Worm (Caenorhabditis elegans) whole organism, L4 larva: ENCODE measurements around the gene sqt-1.

Experiments used
- D1046.2 ChIP-seq: fragments of 200-800 bp; sonication (Bioruptor generic); IDR thresholded peaks from 2 replicates; pipeline ENCODE4 v1.3.6; 2022; ENCODE audit warnings: missing genetic modification characterization, missing compliant biosample characterization
- R02D3.7 ChIP-seq: fragments of 150-350 bp; sonication (generic microtip); optimal IDR thresholded peaks from 3 replicates; lab custom pipeline; 2014; ENCODE audit warnings: missing biosample characterization, missing genetic modification characterization
- Y105C5A.15 ChIP-seq: fragments of 200-800 bp; sonication (Bioruptor generic); IDR thresholded peaks from 2 replicates; pipeline ENCODE4 v1.3.6; 2022; ENCODE audit warnings: missing genetic modification characterization, missing compliant biosample characterization
- Y48G9A.11 ChIP-seq: fragments of 200-800 bp; sonication (Bioruptor generic); IDR thresholded peaks from 2 replicates; pipeline ENCODE4 v1.3.6; 2022; ENCODE audit warnings: missing genetic modification reagents, missing genetic modification characterization, missing compliant biosample characterization
- Y75B8A.6 ChIP-seq: fragments of 200-800 bp; sonication (Bioruptor generic); IDR thresholded peaks from 2 replicates; pipeline ENCODE4 v1.3.6; 2022; ENCODE audit warnings: missing genetic modification reagents, missing genetic modification characterization, missing compliant biosample characterization
- ZK337.2 ChIP-seq: fragments of 200-800 bp; sonication (Bioruptor generic); IDR thresholded peaks from 2 replicates; pipeline ENCODE4 v1.3.6; 2022; ENCODE audit warnings: missing genetic modification reagents, missing genetic modification characterization, missing compliant biosample characterization
- aha-1 ChIP-seq: fragments of 150-350 bp; peaks from one replicate; lab custom pipeline; 2014; ENCODE audit warnings: missing biosample characterization, missing genetic modification characterization
- arid-1 ChIP-seq: fragments of 200-800 bp; sonication (Bioruptor generic); conservative IDR thresholded peaks from 2 replicates; pipeline ENCODE4 v1.3.6; 2022; ENCODE audit warnings: missing genetic modification reagents, missing genetic modification characterization, missing compliant biosample characterization
- attf-4 ChIP-seq: sonication (generic microtip); optimal IDR thresholded peaks from 3 replicates; lab custom pipeline; 2017; ENCODE audit warnings: missing biosample characterization, missing genetic modification characterization
- ceh-28 ChIP-seq: fragments of 150-350 bp; optimal IDR thresholded peaks from 2 replicates; lab custom pipeline; 2014; ENCODE audit warnings: missing biosample characterization, missing genetic modification reagents, missing genetic modification characterization
- ceh-32 ChIP-seq: sonication (generic microtip); optimal IDR thresholded peaks from 2 replicates; lab custom pipeline; 2016; ENCODE audit warnings: mild to moderate bottlenecking, missing genetic modification characterization, missing compliant biosample characterization; ENCODE audit not compliant: poor library complexity
- ceh-62 ChIP-seq: sonication (generic microtip); optimal IDR thresholded peaks from 2 replicates; lab custom pipeline; 2017; ENCODE audit warnings: missing biosample characterization, missing genetic modification characterization
- ces-1 ChIP-seq: fragments of 150-350 bp; sonication (generic microtip); optimal IDR thresholded peaks from 4 replicates; lab custom pipeline; 2014; ENCODE audit warnings: missing biosample characterization, missing genetic modification reagents, missing genetic modification characterization
- ctbp-1 ChIP-seq: fragments of 200-800 bp; sonication (Bioruptor generic); IDR thresholded peaks from 2 replicates; pipeline ENCODE4 v1.3.6; 2022; ENCODE audit warnings: missing genetic modification reagents, missing genetic modification characterization, missing compliant biosample characterization
- daf-12 ChIP-seq: fragments of 150-350 bp; optimal IDR thresholded peaks from 2 replicates; lab custom pipeline; 2014; ENCODE audit warnings: missing biosample characterization, missing genetic modification reagents, missing genetic modification characterization
- daf-16 ChIP-seq, 3 experiments: sonication (generic microtip); optimal IDR thresholded peaks; 2 replicates each; lab custom pipeline; 2016 to 2017; ENCODE audit warnings: missing genetic modification characterization in 3 of 3, missing genetic modification reagents in 3 of 3, mild to moderate bottlenecking in 2 of 3, missing compliant biosample characterization in 2 of 3, missing biosample characterization in 1 of 3, moderate library complexity in 1 of 3
- daf-19 ChIP-seq: fragments of 200-800 bp; sonication (Bioruptor generic); conservative IDR thresholded peaks from 2 replicates; pipeline ENCODE4 v1.3.6; 2022; ENCODE audit warnings: missing genetic modification characterization, missing compliant biosample characterization
- daf-8 ChIP-seq: fragments of 200-800 bp; sonication (Bioruptor generic); IDR thresholded peaks from 2 replicates; pipeline ENCODE4 v1.3.6; 2022; ENCODE audit warnings: missing genetic modification characterization, missing compliant biosample characterization
- dmd-6 ChIP-seq: fragments of 200-800 bp; sonication (Bioruptor generic); IDR thresholded peaks from 2 replicates; pipeline ENCODE4 v1.3.6; 2022; ENCODE audit warnings: missing genetic modification reagents, missing genetic modification characterization, missing compliant biosample characterization
- dmd-8 ChIP-seq: fragments of 200-800 bp; sonication (Bioruptor generic); IDR thresholded peaks from 2 replicates; pipeline ENCODE4 v1.3.6; 2022; ENCODE audit warnings: missing genetic modification characterization, missing compliant biosample characterization
- dmd-9 ChIP-seq: fragments of 200-800 bp; sonication (Bioruptor generic); IDR thresholded peaks from 2 replicates; pipeline ENCODE4 v1.3.6; 2022; ENCODE audit warnings: missing genetic modification reagents, missing genetic modification characterization, missing compliant biosample characterization
- dpl-1 ChIP-seq: fragments of 150-350 bp; optimal IDR thresholded peaks from 2 replicates; lab custom pipeline; 2014; ENCODE audit warnings: missing biosample characterization, missing genetic modification reagents, missing genetic modification characterization
- duxl-1 ChIP-seq: sonication (generic microtip); optimal IDR thresholded peaks from 2 replicates; lab custom pipeline; 2016; ENCODE audit warnings: mild to moderate bottlenecking, missing genetic modification characterization, moderate library complexity, missing compliant biosample characterization; ENCODE audit not compliant: poor library complexity
- dve-1 ChIP-seq: sonication (generic microtip); optimal IDR thresholded peaks from 2 replicates; lab custom pipeline; 2017; ENCODE audit warnings: antibody characterized with exemption, mild to moderate bottlenecking, missing genetic modification characterization, missing compliant biosample characterization; ENCODE audit not compliant: insufficient read depth
- fos-1 ChIP-seq: fragments of 150-350 bp; optimal IDR thresholded peaks from 2 replicates; lab custom pipeline; 2014; ENCODE audit warnings: missing biosample characterization, missing genetic modification characterization
- hif-1 ChIP-seq, 2 experiments: sonication (generic microtip); optimal IDR thresholded peaks; 2 replicates each; lab custom pipeline; 2016 to 2017; ENCODE audit warnings: missing compliant biosample characterization in 2 of 2, missing genetic modification characterization in 2 of 2, missing genetic modification reagents in 2 of 2, missing genotype in 2 of 2, mild to moderate bottlenecking in 1 of 2
- hlh-11 ChIP-seq: fragments of 200-800 bp; sonication (Bioruptor generic); optimal IDR thresholded peaks from 2 replicates; lab custom pipeline; 2018; ENCODE audit warnings: mild to moderate bottlenecking, missing genetic modification characterization, missing compliant biosample characterization
- hlh-30 ChIP-seq: sonication (generic microtip); optimal IDR thresholded peaks from 2 replicates; lab custom pipeline; 2017; ENCODE audit warnings: antibody characterized with exemption, mild to moderate bottlenecking, missing genetic modification characterization, missing compliant biosample characterization; ENCODE audit not compliant: insufficient read depth
- lin-15B ChIP-seq: fragments of 150-350 bp; sonication (generic microtip); optimal IDR thresholded peaks from 3 replicates; lab custom pipeline; 2014; ENCODE audit warnings: missing biosample characterization, missing genetic modification characterization
- lin-38 ChIP-seq: fragments of 200-800 bp; sonication (Bioruptor generic); IDR thresholded peaks from 2 replicates; pipeline ENCODE4 v1.3.6; 2022; ENCODE audit warnings: missing genetic modification reagents, missing genetic modification characterization, missing compliant biosample characterization
- lsy-2 ChIP-seq, 2 experiments: fragments of 150-350 bp in 1 of 2; sonication (generic microtip) in 1 of 2; optimal IDR thresholded peaks; 2 replicates each; lab custom pipeline; 2014 to 2017; ENCODE audit warnings: missing biosample characterization in 2 of 2, missing genetic modification characterization in 2 of 2
- madf-9 ChIP-seq: fragments of 200-800 bp; sonication (Bioruptor generic); conservative IDR thresholded peaks from 2 replicates; pipeline ENCODE4 v1.3.6; 2022; ENCODE audit warnings: missing genetic modification reagents, missing genetic modification characterization, missing compliant biosample characterization
- mdl-1 ChIP-seq, 2 experiments: fragments of 150-350 bp in 1 of 2; sonication (generic microtip) in 1 of 2; optimal IDR thresholded peaks; 2 replicates each; lab custom pipeline; 2014 to 2017; ENCODE audit warnings: missing biosample characterization in 2 of 2, missing genetic modification characterization in 2 of 2
- mep-1 ChIP-seq: fragments of 150-350 bp; sonication (generic microtip); optimal IDR thresholded peaks from 3 replicates; lab custom pipeline; 2014; ENCODE audit warnings: missing biosample characterization, missing genetic modification characterization
- mes-2 ChIP-seq: sonication (generic microtip); optimal IDR thresholded peaks from 2 replicates; lab custom pipeline; 2016; ENCODE audit warnings: missing genotype, mild to moderate bottlenecking, missing genetic modification characterization, missing compliant biosample characterization; ENCODE audit not compliant: poor library complexity, severe bottlenecking
- mxl-3 ChIP-seq: fragments of 200-800 bp; sonication (Bioruptor generic); optimal IDR thresholded peaks from 2 replicates; lab custom pipeline; 2018; ENCODE audit warnings: mild to moderate bottlenecking, missing genetic modification characterization, missing compliant biosample characterization
- nhr-10 ChIP-seq: fragments of 150-350 bp; optimal IDR thresholded peaks from 2 replicates; lab custom pipeline; 2014; ENCODE audit warnings: missing biosample characterization, missing genetic modification characterization
- nhr-102 ChIP-seq: sonication (generic microtip); optimal IDR thresholded peaks from 2 replicates; lab custom pipeline; 2016; ENCODE audit warnings: mild to moderate bottlenecking, missing genetic modification characterization, moderate library complexity, missing compliant biosample characterization
- nhr-28 ChIP-seq: fragments of 150-350 bp; optimal IDR thresholded peaks from 2 replicates; lab custom pipeline; 2014; ENCODE audit warnings: missing biosample characterization, missing genetic modification characterization
- nhr-48 ChIP-seq: sonication (generic microtip); optimal IDR thresholded peaks from 2 replicates; lab custom pipeline; 2016; ENCODE audit warnings: mild to moderate bottlenecking, missing genetic modification characterization, missing compliant biosample characterization
- nhr-6 ChIP-seq: fragments of 150-350 bp; optimal IDR thresholded peaks from 2 replicates; lab custom pipeline; 2014; ENCODE audit warnings: missing biosample characterization, missing genetic modification characterization
- rbr-2 ChIP-seq: sonication (generic microtip); optimal IDR thresholded peaks from 2 replicates; lab custom pipeline; 2016; ENCODE audit warnings: missing genotype, missing genetic modification characterization, missing compliant biosample characterization
- skn-1 ChIP-seq: fragments of 150-350 bp; optimal IDR thresholded peaks from 2 replicates; lab custom pipeline; 2014; ENCODE audit warnings: missing biosample characterization, missing genetic modification characterization
- unc-130 ChIP-seq: sonication (generic microtip); optimal IDR thresholded peaks from 2 replicates; lab custom pipeline; 2016; ENCODE audit warnings: missing genetic modification reagents, missing genetic modification characterization, missing compliant biosample characterization
- unc-62 ChIP-seq, 3 experiments: fragments of 150-350 bp in 1 of 3; sonication (generic microtip); optimal IDR thresholded peaks in 2 of 3; peaks in 1 of 3; 1 replicate in 1 of 3; 2 replicates in 2 of 3; lab custom pipeline; 2014 to 2017; ENCODE audit warnings: missing biosample characterization in 3 of 3, missing genetic modification characterization in 3 of 3, missing genetic modification reagents in 3 of 3, missing genotype in 1 of 3
- zfp-3 ChIP-seq: fragments of 200-800 bp; sonication (Bioruptor generic); conservative IDR thresholded peaks from 2 replicates; pipeline ENCODE4 v1.3.6; 2022; ENCODE audit warnings: missing genetic modification reagents, missing genetic modification characterization, missing compliant biosample characterization
- zip-2 ChIP-seq: fragments of 150-350 bp; optimal IDR thresholded peaks from 2 replicates; lab custom pipeline; 2014; ENCODE audit warnings: missing biosample characterization, missing genetic modification characterization

sqt-1 gene

ce11 chrII:11293433-11293832, 44.2 kb downstream of the sqt-1 start, which contains the start of gene C47G2.4 (continued):
- TF ChIP-seq Y75B8A.6, result no peak

- TF ChIP-seq skn-1 (tag; lab: Kevin White, UChicago) (no peak), rbr-2 (tag; lab: Kevin White, UChicago) (peak; percentile 25), unc-130 (peak; percentile 75), ZK337.2 (peak; percentile 79), ctbp-1 (GFP tag; lab: Robert Waterston, UW) (no peak), mxl-3 (GFP tag; lab: Kevin White, UChicago) (no peak), dve-1 (tag; lab: Kevin White, UChicago) (peak; percentile 60), zfp-3 (GFP tag; lab: Robert Waterston, UW) (no peak), attf-4 (tag; lab: Kevin White, UChicago) (no peak), unc-62 (GFP tag; optimal IDR thresholded peaks at IDR 0.05 in 1 of 2; lab: Kevin White, UChicago) (no peak), unc-62 (tag; optimal IDR thresholded peaks at IDR 0.05; lab: Kevin White, UChicago) (no peak), hif-1 (tag; optimal IDR thresholded peaks at IDR 0.05; lab: Kevin White, UChicago) (peak in 1 of 2 experiments; percentile 42), dpl-1 (peak; percentile 90), ceh-32 (tag; lab: Kevin White, UChicago) (no peak), Y75B8A.6 (no peak), zip-2 (tag; lab: Kevin White, UChicago) (no peak), dmd-8 (GFP tag; lab: Robert Waterston, UW) (no peak), fos-1 (tag; lab: Kevin White, UChicago) (no peak), dmd-9 (GFP tag; lab: Robert Waterston, UW) (no peak), D1046.2 (no peak), mep-1 (tag; lab: Kevin White, UChicago) (peak; percentile 55), ceh-62 (tag; lab: Kevin White, UChicago) (no peak), aha-1 (tag; lab: Kevin White, UChicago) (peak; percentile 47), daf-12 (tag; lab: Kevin White, UChicago) (no peak), ces-1 (GFP tag; lab: Kevin White, UChicago) (no peak), mes-2 (peak; percentile 96), daf-16 (GFP tag; optimal IDR thresholded peaks at IDR 0.05; lab: Kevin White, UChicago) (no peak), daf-16 (tag; optimal IDR thresholded peaks at IDR 0.05; lab: Kevin White, UChicago) (peak; percentile 32), nhr-102 (tag; lab: Kevin White, UChicago) (peak; percentile 2), daf-8 (GFP tag; lab: Robert Waterston, UW) (no peak), Y48G9A.11 (GFP tag; lab: Robert Waterston, UW) (no peak), daf-19 (GFP tag; lab: Robert Waterston, UW) (no peak), lin-38 (peak; percentile 79), hlh-11 (tag; lab: Kevin White, UChicago) (peak; percentile 27), nhr-6 (tag; lab: Kevin White, UChicago) (peak; percentile 58), nhr-10 (tag; lab: Kevin White, UChicago) (no peak), Y105C5A.15 (GFP tag; lab: Robert Waterston, UW) (0 out of 2 replicates have a peak, but pooled peaks have one; percentile 39), madf-9 (0 out of 2 replicates have a peak, but pooled peaks have one; percentile 21), dmd-6 (peak; percentile 51), mdl-1 (tag; optimal IDR thresholded peaks at IDR 0.05; lab: Kevin White, UChicago) (no peak), nhr-28 (no peak), arid-1 (no peak), nhr-48 (no peak), lin-15B (no peak), lsy-2 (tag; optimal IDR thresholded peaks at IDR 0.05; lab: Kevin White, UChicago) (peak in 1 of 2 experiments; percentile 73), hlh-30 (tag; lab: Kevin White, UChicago) (peak; percentile 17), duxl-1 (tag; lab: Kevin White, UChicago) (peak; percentile 71), R02D3.7 (no peak), ceh-28 (tag; lab: Kevin White, UChicago) (no peak)
These were observed 47.4 kb downstream of the sqt-1 start, which contains the start of gene C47G2.3 for ce11 chrII:11290109-11290784. TSS of gene C47G2.3 (minus strand) at chrII:11290159.
